Fruit fly (Drosophila melanogaster) whole organism, embryonic: Measurements from ENCODE around the gene CG6567.

Experiments used
- ATbp ChIP-seq: fragments of 200-800 bp; sonication (Bioruptor generic); optimal IDR thresholded peaks from 2 replicates; lab custom pipeline; 2017; ENCODE audit warnings: missing biosample characterization, mild to moderate bottlenecking, missing genetic modification characterization, missing genetic modification reagents
- BtbVII ChIP-seq: fragments of 200-800 bp; sonication (Bioruptor generic); optimal IDR thresholded peaks from 3 replicates; lab custom pipeline; 2017; ENCODE audit warnings: missing biosample characterization, mild to moderate bottlenecking, missing genetic modification characterization
- C15 ChIP-seq: fragments of 200-800 bp; sonication (Bioruptor generic); IDR thresholded peaks from 3 replicates; pipeline ENCODE4 v1.3.6; 2022; ENCODE audit warnings: missing biosample characterization, missing genetic modification characterization
- CG11560 ChIP-seq: fragments of 200-800 bp; sonication (Bioruptor generic); IDR thresholded peaks from 3 replicates; pipeline ENCODE4 v1.3.6; 2022; ENCODE audit warnings: missing biosample characterization, missing genetic modification characterization
- CG11695 ChIP-seq: fragments of 200-800 bp; sonication (Bioruptor generic); IDR thresholded peaks from 3 replicates; pipeline ENCODE4 v1.3.6; 2022; ENCODE audit warnings: missing biosample characterization, missing genetic modification characterization
- CG14667 ChIP-seq: fragments of 200-800 bp; sonication (Bioruptor generic); IDR thresholded peaks from 2 replicates; pipeline ENCODE4 v1.3.6; 2022; ENCODE audit warnings: missing biosample characterization, missing genetic modification characterization
- CG15696 ChIP-seq: fragments of 200-800 bp; sonication (Bioruptor generic); optimal IDR thresholded peaks from 2 replicates; lab custom pipeline; 2019; ENCODE audit warnings: missing biosample characterization, mild to moderate bottlenecking, missing genetic modification characterization, moderate library complexity
- CG17568 ChIP-seq: fragments of 200-800 bp; sonication (Bioruptor generic); optimal IDR thresholded peaks from 2 replicates; lab custom pipeline; 2018; ENCODE audit warnings: missing biosample characterization, mild to moderate bottlenecking, missing genetic modification characterization, moderate library complexity
- CG17829 ChIP-seq: fragments of 200-800 bp; optimal IDR thresholded peaks from 2 replicates; lab custom pipeline; 2019; ENCODE audit warnings: missing biosample characterization, mild to moderate bottlenecking, missing genetic modification characterization, moderate library complexity
- CG31365 ChIP-seq: fragments of 200-800 bp; sonication (Bioruptor generic); optimal IDR thresholded peaks from 2 replicates; lab custom pipeline; 2018; ENCODE audit warnings: missing biosample characterization, mild to moderate bottlenecking, missing genetic modification characterization
- CG31388 ChIP-seq: fragments of 200-800 bp; sonication (Bioruptor generic); optimal IDR thresholded peaks from 2 replicates; lab custom pipeline; 2016; ENCODE audit warnings: missing biosample characterization, missing genetic modification characterization
- CG33557 ChIP-seq: fragments of 200-800 bp; sonication (Bioruptor generic); optimal IDR thresholded peaks from 2 replicates; lab custom pipeline; 2019; ENCODE audit warnings: missing biosample characterization, mild to moderate bottlenecking, missing genetic modification characterization, moderate library complexity
- CG34224 ChIP-seq: fragments of 200-800 bp; sonication (Bioruptor generic); IDR thresholded peaks from 3 replicates; pipeline ENCODE4 v1.3.6; 2022; ENCODE audit warnings: missing biosample characterization, missing genetic modification characterization; ENCODE audit not compliant: partially characterized antibody
- CG5245 ChIP-seq: fragments of 200-800 bp; sonication (Bioruptor generic); optimal IDR thresholded peaks from 3 replicates; lab custom pipeline; 2016; ENCODE audit warnings: missing biosample characterization, missing genetic modification characterization
- CG5953 ChIP-seq: fragments of 200-800 bp; sonication (Bioruptor generic); IDR thresholded peaks from 2 replicates; pipeline ENCODE4 v1.3.6; 2022; ENCODE audit warnings: missing biosample characterization, missing genetic modification characterization
- CG6254 ChIP-seq: fragments of 200-800 bp; sonication (Bioruptor generic); optimal IDR thresholded peaks from 3 replicates; lab custom pipeline; 2017; ENCODE audit warnings: mild to moderate bottlenecking, missing biosample characterization, missing genetic modification reagents, missing genetic modification characterization
- CG6654 ChIP-seq: fragments of 200-800 bp; sonication (Bioruptor generic); optimal IDR thresholded peaks from 2 replicates; lab custom pipeline; 2017; ENCODE audit warnings: missing biosample characterization, mild to moderate bottlenecking, missing genetic modification characterization
- CG6813 ChIP-seq: fragments of 200-800 bp; sonication (Bioruptor generic); optimal IDR thresholded peaks from 2 replicates; lab custom pipeline; 2017; ENCODE audit warnings: missing biosample characterization, missing genetic modification characterization, mild to moderate bottlenecking, moderate library complexity, missing genetic modification reagents
- CG7357 ChIP-seq: fragments of 200-800 bp; sonication (Bioruptor generic); IDR thresholded peaks from 3 replicates; pipeline ENCODE4 v1.3.6; 2022; ENCODE audit warnings: missing biosample characterization, missing genetic modification characterization
- CG7372 ChIP-seq: fragments of 200-800 bp; sonication (Bioruptor generic); IDR thresholded peaks from 2 replicates; pipeline ENCODE4 v1.3.6; 2022; ENCODE audit warnings: missing biosample characterization, missing genetic modification characterization
- CG7556 ChIP-seq: fragments of 200-800 bp; sonication (Bioruptor generic); optimal IDR thresholded peaks from 2 replicates; lab custom pipeline; 2017; ENCODE audit warnings: missing biosample characterization, mild to moderate bottlenecking, missing genetic modification characterization
- CG8388 ChIP-seq: fragments of 200-800 bp; sonication (Bioruptor generic); optimal IDR thresholded peaks from 2 replicates; lab custom pipeline; 2019; ENCODE audit warnings: missing biosample characterization, mild to moderate bottlenecking, missing genetic modification characterization, moderate library complexity
- CG9437 ChIP-seq: fragments of 200-800 bp; sonication (Bioruptor generic); optimal IDR thresholded peaks from 2 replicates; lab custom pipeline; 2018; ENCODE audit warnings: missing biosample characterization, mild to moderate bottlenecking, missing genetic modification characterization
- Camta ChIP-seq: fragments of 200-800 bp; sonication (Bioruptor generic); optimal IDR thresholded peaks from 2 replicates; lab custom pipeline; 2016; ENCODE audit warnings: missing biosample characterization, missing genetic modification characterization
- CkIIα-i1 ChIP-seq: fragments of 200-800 bp; sonication (Bioruptor generic); IDR thresholded peaks from 2 replicates; pipeline ENCODE4 v1.3.6; 2022; ENCODE audit warnings: missing biosample characterization, missing genetic modification characterization
- D ChIP-seq, 2 experiments: fragments of 200-800 bp in 1 of 2; fragments of >200 bp in 1 of 2; sonication (Bioruptor generic) in 1 of 2; optimal IDR thresholded peaks; 2 replicates in 1 of 2; 3 replicates in 1 of 2; lab custom pipeline; 2017; ENCODE audit warnings: mild to moderate bottlenecking in 1 of 2, missing biosample characterization in 1 of 2, missing genetic modification characterization in 1 of 2, missing genetic modification reagents in 1 of 2
- Dad ChIP-seq: fragments of 200-800 bp; sonication (Bioruptor generic); optimal IDR thresholded peaks from 3 replicates; lab custom pipeline; 2016; ENCODE audit warnings: missing biosample characterization, missing genetic modification characterization
- Hr3 ChIP-seq: fragments of 200-800 bp; sonication (Bioruptor generic); optimal IDR thresholded peaks from 3 replicates; lab custom pipeline; 2016; ENCODE audit warnings: missing biosample characterization, missing genetic modification characterization
- Hsf ChIP-seq: fragments of 200-800 bp; sonication (Bioruptor generic); optimal IDR thresholded peaks from 3 replicates; lab custom pipeline; 2016; ENCODE audit warnings: missing biosample characterization, missing genetic modification characterization
- Mad ChIP-seq: fragments of 200-800 bp; sonication (Bioruptor generic); optimal IDR thresholded peaks from 2 replicates; lab custom pipeline; 2016; ENCODE audit warnings: missing biosample characterization, missing genetic modification characterization
- PHDP ChIP-seq: fragments of 200-800 bp; sonication (Bioruptor generic); optimal IDR thresholded peaks from 3 replicates; lab custom pipeline; 2018; ENCODE audit warnings: missing biosample characterization, mild to moderate bottlenecking, missing genetic modification characterization, moderate library complexity
- Usf ChIP-seq: fragments of 200-800 bp; sonication (Bioruptor generic); optimal IDR thresholded peaks from 2 replicates; lab custom pipeline; 2017; ENCODE audit warnings: missing genotype, missing biosample characterization, missing genetic modification characterization
- Xbp1 ChIP-seq: fragments of 200-800 bp; sonication (Bioruptor generic); optimal IDR thresholded peaks from 3 replicates; lab custom pipeline; 2016; ENCODE audit warnings: missing biosample characterization, mild to moderate bottlenecking, missing genetic modification characterization
- ap ChIP-seq: fragments of 200-800 bp; sonication (Bioruptor generic); IDR thresholded peaks from 2 replicates; pipeline ENCODE4 v1.3.6; 2022; ENCODE audit warnings: missing biosample characterization, missing genetic modification characterization
- ato ChIP-seq: fragments of 200-800 bp; sonication (Bioruptor generic); IDR thresholded peaks from 2 replicates; pipeline ENCODE4 v1.3.6; 2022; ENCODE audit warnings: missing biosample characterization, missing genetic modification characterization; ENCODE audit not compliant: partially characterized antibody
- btn ChIP-seq: fragments of 200-800 bp; sonication (Bioruptor generic); optimal IDR thresholded peaks from 2 replicates; lab custom pipeline; 2016; ENCODE audit warnings: missing biosample characterization, missing genetic modification characterization
- cg ChIP-seq: fragments of 200-800 bp; sonication (Bioruptor generic); optimal IDR thresholded peaks from 3 replicates; lab custom pipeline; 2019; ENCODE audit warnings: missing biosample characterization, mild to moderate bottlenecking, missing genetic modification characterization, moderate library complexity
- chinmo ChIP-seq: fragments of 200-800 bp; sonication (Bioruptor generic); IDR thresholded peaks from 4 replicates; pipeline ENCODE4 v1.3.6; 2022; ENCODE audit warnings: missing biosample characterization, missing genetic modification characterization; ENCODE audit not compliant: partially characterized antibody
- crol ChIP-seq: fragments of 200-800 bp; sonication (Bioruptor generic); IDR thresholded peaks from 2 replicates; pipeline ENCODE4 v1.3.6; 2022; ENCODE audit warnings: missing biosample characterization, missing genetic modification characterization
- gce ChIP-seq: fragments of 200-800 bp; sonication (Bioruptor generic); IDR thresholded peaks from 3 replicates; pipeline ENCODE4 v1.3.6; 2022; ENCODE audit warnings: missing biosample characterization, missing genetic modification characterization
- gem ChIP-seq: fragments of 200-800 bp; sonication (Bioruptor generic); optimal IDR thresholded peaks from 2 replicates; lab custom pipeline; 2019; ENCODE audit warnings: missing biosample characterization, mild to moderate bottlenecking, missing genetic modification characterization, moderate library complexity
- gsb-n ChIP-seq: fragments of 200-800 bp; sonication (Bioruptor generic); optimal IDR thresholded peaks from 3 replicates; lab custom pipeline; 2018; ENCODE audit warnings: missing biosample characterization, mild to moderate bottlenecking, missing genetic modification characterization
- gt ChIP-seq: fragments of 200-800 bp; sonication (Bioruptor generic); IDR thresholded peaks from 2 replicates; pipeline ENCODE4 v1.3.6; 2022; ENCODE audit warnings: missing biosample characterization, missing genetic modification characterization
- lab ChIP-seq: fragments of 200-800 bp; sonication (Bioruptor generic); optimal IDR thresholded peaks from 3 replicates; lab custom pipeline; 2017; ENCODE audit warnings: missing biosample characterization, missing genetic modification characterization, mild to moderate bottlenecking, moderate library complexity, missing genetic modification reagents
- pros ChIP-seq: fragments of 200-800 bp; sonication (Bioruptor generic); optimal IDR thresholded peaks from 3 replicates; lab custom pipeline; 2019; ENCODE audit warnings: missing biosample characterization, mild to moderate bottlenecking, missing genetic modification characterization, moderate library complexity
- sob ChIP-seq: fragments of 200-800 bp; sonication (Bioruptor generic); IDR thresholded peaks from 2 replicates; pipeline ENCODE4 v1.3.6; 2022; ENCODE audit warnings: missing biosample characterization, missing genetic modification characterization
- tup ChIP-seq: fragments of 200-800 bp; sonication (Bioruptor generic); optimal IDR thresholded peaks from 2 replicates; lab custom pipeline; 2016; ENCODE audit warnings: missing biosample characterization, mild to moderate bottlenecking, missing genetic modification characterization, moderate library complexity
- vnd ChIP-seq: fragments of 200-800 bp; sonication (Bioruptor generic); IDR thresholded peaks from 3 replicates; pipeline ENCODE4 v1.3.6; 2022; ENCODE audit warnings: missing biosample characterization, missing genetic modification characterization; ENCODE audit not compliant: partially characterized antibody
- wdn ChIP-seq: fragments of 200-800 bp; sonication (Bioruptor generic); IDR thresholded peaks from 2 replicates; pipeline ENCODE4 v1.3.6; 2022; ENCODE audit warnings: missing biosample characterization, missing genetic modification characterization
- yki ChIP-seq: fragments of >200 bp; optimal IDR thresholded peaks from 3 replicates; lab custom pipeline; 2018

Gene CG6567

dm6 chr3R:10849515-10849973, 4.7 kb downstream of the CG6567 start, which contains the start of gene CG42394 (continued):
- TF ChIP-seq CG8388 (GFP tag; lab: Kevin White, UChicago) (peak; percentile 91), yki (no peak), cg (GFP tag; lab: Kevin White, UChicago) (no peak), gem (tag; lab: Kevin White, UChicago) (peak; percentile 98), tup (GFP tag; lab: Kevin White, UChicago) (peak; percentile 79), CG5953 (peak; percentile 87), CG6654 (GFP tag; lab: Kevin White, UChicago) (peak; percentile 89), Hsf (peak; percentile 84), PHDP (tag; lab: Kevin White, UChicago) (peak; percentile 95), CG15696 (tag; lab: Kevin White, UChicago) (peak; percentile 94), CG33557 (GFP tag; lab: Kevin White, UChicago) (peak; percentile 89), CG11560 (tag; lab: Robert Waterston, UW) (peak; percentile 8; the same call in 1 of the 3 replicates), CG7357 (peak; percentile 75), CG31388 (GFP tag; lab: Kevin White, UChicago) (peak; percentile 84), Xbp1 (GFP tag; lab: Kevin White, UChicago) (peak; percentile 91), ATbp (GFP tag; lab: Kevin White, UChicago) (peak; percentile 95), CG7556 (GFP tag; lab: Kevin White, UChicago) (peak; percentile 97), wdn (GFP tag; lab: Robert Waterston, UW) (peak; percentile 85), ato (GFP tag; lab: Robert Waterston, UW) (no peak), CG17829 (tag; lab: Kevin White, UChicago) (peak; percentile 98), CG11695 (GFP tag; lab: Robert Waterston, UW) (peak; percentile 97), Camta (GFP tag; lab: Kevin White, UChicago) (peak; percentile 80), CG6813 (GFP tag; lab: Kevin White, UChicago) (peak; percentile 97), CG9437 (GFP tag; lab: Kevin White, UChicago) (peak; percentile 90), lab (GFP tag; lab: Kevin White, UChicago) (peak; percentile 98), crol (peak; percentile 40; the same call in 1 of the 2 replicates), CG14667 (GFP tag; lab: Robert Waterston, UW) (peak; percentile 84), btn (peak; percentile 8), CG34224 (GFP tag; lab: Robert Waterston, UW) (no peak), D (optimal IDR thresholded peaks at IDR 0.05; lab: Kevin White, UChicago) (no peak), D (GFP tag; optimal IDR thresholded peaks at IDR 0.05; lab: Kevin White, UChicago) (peak; percentile 96), sob (GFP tag; lab: Robert Waterston, UW) (peak; percentile 95), CG7372 (GFP tag; lab: Robert Waterston, UW) (peak; percentile 92), C15 (GFP tag; lab: Robert Waterston, UW) (peak; percentile 83), CkIIα-i1 (GFP tag; lab: Robert Waterston, UW) (peak; percentile 76), Hr3 (GFP tag; lab: Kevin White, UChicago) (peak; percentile 87), Mad (peak; percentile 75), Dad (GFP tag; lab: Kevin White, UChicago) (peak; percentile 76), gsb-n (tag; lab: Kevin White, UChicago) (peak; percentile 94), gt (GFP tag; lab: Robert Waterston, UW) (peak; percentile 74), vnd (GFP tag; lab: Robert Waterston, UW) (peak; percentile 20; the same call in 2 of the 3 replicates), BtbVII (GFP tag; lab: Kevin White, UChicago) (peak; percentile 97), gce (GFP tag; lab: Robert Waterston, UW) (peak; percentile 90), CG5245 (GFP tag; lab: Kevin White, UChicago) (peak; percentile 86), pros (GFP tag; lab: Kevin White, UChicago) (peak; percentile 34), ap (GFP tag; lab: Robert Waterston, UW) (peak; percentile 88), CG31365 (tag; lab: Kevin White, UChicago) (peak; percentile 40), chinmo (peak; percentile 64; the same call in 2 of the 4 replicates), CG6254 (GFP tag; lab: Kevin White, UChicago) (peak; percentile 96), Usf (GFP tag; lab: Kevin White, UChicago) (peak; percentile 89), CG17568 (no peak)
